Fruit fly (Drosophila melanogaster) whole organism, embryonic: Measurements from ENCODE around the gene CG5050.
A peak's percentile ranks its signal among the peaks of the same experiment; 100 is the strongest.

Experiments
- CG18619 ChIP-seq: fragments of 200-800 bp; sonication (Bioruptor generic); optimal IDR thresholded peaks from 3 replicates; lab custom pipeline; 2017; ENCODE audit warnings: missing biosample characterization, mild to moderate bottlenecking, missing genetic modification characterization
- CG4282 ChIP-seq: fragments of 200-800 bp; sonication (Bioruptor generic); optimal IDR thresholded peaks from 2 replicates; lab custom pipeline; 2016; ENCODE audit warnings: missing biosample characterization, missing genetic modification characterization
- CG8478 ChIP-seq: fragments of >200 bp; optimal IDR thresholded peaks from 2 replicates; lab custom pipeline; 2018
- Elba2 ChIP-seq: fragments of 200-800 bp; sonication (Bioruptor generic); optimal IDR thresholded peaks from 3 replicates; lab custom pipeline; 2016; ENCODE audit warnings: missing biosample characterization, missing genetic modification characterization
- Gsc ChIP-seq: fragments of 200-800 bp; sonication (Bioruptor generic); IDR thresholded peaks from 2 replicates; pipeline ENCODE4 v1.3.6; 2022; ENCODE audit warnings: missing biosample characterization, missing genetic modification characterization
- ab ChIP-seq: fragments of 200-800 bp; sonication (Bioruptor generic); optimal IDR thresholded peaks from 2 replicates; lab custom pipeline; 2016; ENCODE audit warnings: missing biosample characterization, missing genetic modification characterization
- aop ChIP-seq: fragments of 200-800 bp; sonication (Bioruptor generic); IDR thresholded peaks from 2 replicates; pipeline ENCODE4 v1.3.6; 2022; ENCODE audit warnings: missing biosample characterization, missing genetic modification characterization
- ase ChIP-seq: fragments of 200-800 bp; sonication (Bioruptor generic); IDR thresholded peaks from 3 replicates; pipeline ENCODE4 v1.3.6; 2022; ENCODE audit warnings: missing biosample characterization, missing genetic modification characterization
- tx ChIP-seq: fragments of 200-800 bp; sonication (Bioruptor generic); optimal IDR thresholded peaks from 2 replicates; lab custom pipeline; 2016; ENCODE audit warnings: missing biosample characterization, missing genetic modification characterization
- vvl ChIP-seq: fragments of 200-800 bp; sonication (Bioruptor generic); IDR thresholded peaks from 2 replicates; pipeline ENCODE4 v1.3.6; 2022; ENCODE audit warnings: missing biosample characterization, missing genetic modification characterization

- TF ChIP-seq ab (GFP tag; lab: Kevin White, UChicago), result no peak
- TF ChIP-seq CG8478 (lab: Kevin White, UChicago), result no peak
- peak; percentile 18; the same call in 1 of the 2 replicates for TF ChIP-seq vvl (GFP tag; lab: Robert Waterston, UW)
- no peak for TF ChIP-seq aop (GFP tag; lab: Robert Waterston, UW)
- no peak for TF ChIP-seq ase (GFP tag; lab: Robert Waterston, UW)
- TF ChIP-seq Gsc (GFP tag; lab: Robert Waterston, UW), result no peak
- TF ChIP-seq CG18619 (GFP tag; lab: Kevin White, UChicago), result no peak
- no peak for TF ChIP-seq Elba2 (GFP tag; lab: Kevin White, UChicago)
- no peak for TF ChIP-seq CG4282 (GFP tag; lab: Kevin White, UChicago)
- no peak for TF ChIP-seq tx (GFP tag; lab: Kevin White, UChicago)
Measured at dm6 chr2L:17500946-17501451, 48.3 kb downstream of the CG5050 start, which contains the start of the genes mEFTs and Dhc36C.
